Fruit fly (Drosophila melanogaster): ENCODE results near the gene Snapin.

DNA sequence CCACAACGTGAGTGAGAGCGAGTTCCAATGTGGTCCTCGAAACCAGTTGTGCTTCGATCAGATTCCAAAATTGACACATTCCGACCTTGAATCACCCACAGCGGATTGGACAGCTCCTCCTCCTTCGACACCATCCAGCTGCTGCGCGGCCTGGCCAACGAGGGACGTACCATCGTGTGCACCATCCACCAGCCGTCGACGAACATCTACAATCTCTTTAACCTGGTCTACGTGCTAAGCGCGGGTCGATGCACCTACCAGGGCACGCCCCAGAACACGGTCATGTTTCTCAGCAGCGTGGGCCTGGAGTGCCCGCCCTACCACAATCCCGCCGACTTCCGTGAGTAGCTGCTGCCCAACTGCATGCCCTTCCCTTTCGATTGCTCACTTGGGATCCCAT is 21.9 kb downstream of the Snapin start:
- TF ChIP-seq psq (GFP tag; optimal IDR thresholded peaks at IDR 0.05): no peak
- no peak for TF ChIP-seq Dif (GFP tag; optimal IDR thresholded peaks at IDR 0.05; ENCODE audit: partially characterized antibody)
- TF ChIP-seq Hr78 (GFP tag; optimal IDR thresholded peaks at IDR 0.05): no peak
- TF ChIP-seq pan (optimal IDR thresholded peaks at IDR 0.05): no peak
- TF ChIP-seq Dfd (GFP tag; optimal IDR thresholded peaks at IDR 0.05): no peak
- TF ChIP-seq Myc (optimal IDR thresholded peaks at IDR 0.05): no peak
- TF ChIP-seq foxo (GFP tag; optimal IDR thresholded peaks at IDR 0.05): no peak
- TF ChIP-seq fru (GFP tag; optimal IDR thresholded peaks at IDR 0.05): no peak
- no peak for TF ChIP-seq HLH106 (tag; optimal IDR thresholded peaks at IDR 0.05)
- no peak for TF ChIP-seq CG32264 (GFP tag; optimal IDR thresholded peaks at IDR 0.05)
- TF ChIP-seq dl (GFP tag; optimal IDR thresholded peaks at IDR 0.05; ENCODE audit: insufficient read depth in 1 of 2, partially characterized antibody in 2 of 2): no peak
- no peak for TF ChIP-seq Sp1 (GFP tag; optimal IDR thresholded peaks at IDR 0.05)
- TF ChIP-seq rgr (GFP tag; optimal IDR thresholded peaks at IDR 0.05): no peak
